Worm (Caenorhabditis elegans) whole organism, L2 larva: ENCODE measurements around the gene srx-50.

Source experiments
- C34F6.9 ChIP-seq: fragments of 150-350 bp; optimal IDR thresholded peaks from 2 replicates; lab custom pipeline; 2014; ENCODE audit warnings: missing biosample characterization, missing genetic modification characterization
- Y55F3AM.14 ChIP-seq: fragments of 200-800 bp; sonication (Bioruptor generic); optimal IDR thresholded peaks from 2 replicates; lab custom pipeline; 2018; ENCODE audit warnings: mild to moderate bottlenecking, missing genetic modification characterization, missing compliant biosample characterization
- alr-1 ChIP-seq: fragments of 150-350 bp; optimal IDR thresholded peaks from 2 replicates; lab custom pipeline; 2014; ENCODE audit warnings: missing biosample characterization, missing genetic modification characterization
- aly-2 ChIP-seq: fragments of 150-350 bp; optimal IDR thresholded peaks from 2 replicates; lab custom pipeline; 2014; ENCODE audit warnings: missing biosample characterization, missing genetic modification characterization
- ama-1 ChIP-seq: fragments of 150-350 bp; optimal IDR thresholded peaks from 2 replicates; lab custom pipeline; 2018; ENCODE audit warnings: inconsistent platforms
- blmp-1 ChIP-seq: sonication (generic microtip); optimal IDR thresholded peaks from 2 replicates; lab custom pipeline; 2017; ENCODE audit warnings: missing genetic modification characterization, mild to moderate bottlenecking, missing compliant biosample characterization, antibody characterized with exemption, moderate library complexity; ENCODE audit not compliant: insufficient read depth
- ceh-82 ChIP-seq: fragments of 150-350 bp; optimal IDR thresholded peaks from 2 replicates; lab custom pipeline; 2014; ENCODE audit warnings: missing biosample characterization, missing genetic modification characterization
- dmd-4 ChIP-seq: sonication (generic microtip); optimal IDR thresholded peaks from 2 replicates; lab custom pipeline; 2017; ENCODE audit warnings: missing biosample characterization, missing genetic modification characterization
- elt-1 ChIP-seq: fragments of 150-350 bp; optimal IDR thresholded peaks from 2 replicates; lab custom pipeline; 2014; ENCODE audit warnings: missing biosample characterization, missing genetic modification characterization
- elt-3 ChIP-seq: sonication (generic microtip); optimal IDR thresholded peaks from 2 replicates; lab custom pipeline; 2017; ENCODE audit warnings: missing biosample characterization, missing genetic modification characterization
- lin-13 ChIP-seq: fragments of 150-350 bp; optimal IDR thresholded peaks from 2 replicates; lab custom pipeline; 2014; ENCODE audit warnings: missing biosample characterization, missing genetic modification reagents, missing genetic modification characterization
- lin-39 ChIP-seq: fragments of 150-350 bp; optimal IDR thresholded peaks from 2 replicates; lab custom pipeline; 2014; ENCODE audit warnings: missing biosample characterization, missing genetic modification reagents, missing genetic modification characterization
- lsy-2 ChIP-seq, 2 experiments: fragments of 150-350 bp in 1 of 2; sonication (generic microtip) in 1 of 2; optimal IDR thresholded peaks; 2 replicates each; lab custom pipeline; 2014 to 2017; ENCODE audit warnings: missing biosample characterization in 2 of 2, missing genetic modification characterization in 2 of 2
- mab-5 ChIP-seq: fragments of 150-350 bp; optimal IDR thresholded peaks from 2 replicates; lab custom pipeline; 2014; ENCODE audit warnings: missing biosample characterization, missing genetic modification characterization
- mbf-1 ChIP-seq: sonication (generic microtip); optimal IDR thresholded peaks from 2 replicates; lab custom pipeline; 2017; ENCODE audit warnings: missing biosample characterization, missing genetic modification characterization
- nhr-11 ChIP-seq: fragments of 150-350 bp; optimal IDR thresholded peaks from 2 replicates; lab custom pipeline; 2014; ENCODE audit warnings: missing biosample characterization, missing genetic modification characterization
- nhr-12 ChIP-seq: fragments of 150-350 bp; optimal IDR thresholded peaks from 2 replicates; lab custom pipeline; 2014; ENCODE audit warnings: missing biosample characterization, missing genetic modification characterization
- nhr-129 ChIP-seq: fragments of 150-350 bp; optimal IDR thresholded peaks from 2 replicates; lab custom pipeline; 2014; ENCODE audit warnings: missing biosample characterization, missing genetic modification characterization
- nhr-21 ChIP-seq: fragments of 150-350 bp; optimal IDR thresholded peaks from 2 replicates; lab custom pipeline; 2014; ENCODE audit warnings: missing biosample characterization, missing genetic modification characterization
- nhr-23 ChIP-seq: fragments of 150-350 bp; optimal IDR thresholded peaks from 2 replicates; lab custom pipeline; 2014; ENCODE audit warnings: missing biosample characterization, missing genetic modification reagents, missing genetic modification characterization
- nhr-25 ChIP-seq: fragments of 150-350 bp; sonication (generic microtip); optimal IDR thresholded peaks from 3 replicates; lab custom pipeline; 2014; ENCODE audit warnings: missing biosample characterization, missing genetic modification characterization
- nhr-6 ChIP-seq: fragments of 150-350 bp; optimal IDR thresholded peaks from 2 replicates; lab custom pipeline; 2014; ENCODE audit warnings: missing biosample characterization, missing genetic modification characterization
- nhr-77 ChIP-seq: fragments of 150-350 bp; optimal IDR thresholded peaks from 2 replicates; lab custom pipeline; 2014; ENCODE audit warnings: missing biosample characterization, missing genetic modification characterization
- peb-1 ChIP-seq: fragments of 150-350 bp; optimal IDR thresholded peaks from 2 replicates; lab custom pipeline; 2014; ENCODE audit warnings: missing biosample characterization, missing genetic modification characterization
- skn-1 ChIP-seq: sonication (generic microtip); optimal IDR thresholded peaks from 2 replicates; lab custom pipeline; 2017; ENCODE audit warnings: missing biosample characterization, missing genetic modification characterization
- sma-3 ChIP-seq: sonication (generic microtip); optimal IDR thresholded peaks from 2 replicates; lab custom pipeline; 2016; ENCODE audit warnings: missing genetic modification reagents, missing genetic modification characterization, missing compliant biosample characterization
- sma-9 ChIP-seq, 2 experiments: fragments of 150-350 bp in 1 of 2; sonication (generic microtip) in 1 of 2; optimal IDR thresholded peaks; 2 replicates each; lab custom pipeline; 2014 to 2016; ENCODE audit warnings: missing genetic modification characterization in 2 of 2, mild to moderate bottlenecking in 1 of 2, missing biosample characterization in 1 of 2, missing compliant biosample characterization in 1 of 2, missing genetic modification reagents in 1 of 2, moderate library complexity in 1 of 2
- snpc-4 ChIP-seq: fragments of 150-350 bp; optimal IDR thresholded peaks from 2 replicates; lab custom pipeline; 2014; ENCODE audit warnings: missing biosample characterization, missing genetic modification characterization
- unc-39 ChIP-seq: fragments of 150-350 bp; optimal IDR thresholded peaks from 2 replicates; lab custom pipeline; 2014; ENCODE audit warnings: missing biosample characterization, missing genetic modification characterization
- unc-55 ChIP-seq: fragments of 150-350 bp; sonication (generic microtip); optimal IDR thresholded peaks from 3 replicates; lab custom pipeline; 2014; ENCODE audit warnings: missing biosample characterization, missing genetic modification reagents, missing genetic modification characterization
- unc-62 ChIP-seq: fragments of 150-350 bp; optimal IDR thresholded peaks from 2 replicates; lab custom pipeline; 2014; ENCODE audit warnings: missing biosample characterization, missing genetic modification reagents, missing genetic modification characterization
- zag-1 ChIP-seq: fragments of 150-350 bp; optimal IDR thresholded peaks from 2 replicates; lab custom pipeline; 2014; ENCODE audit warnings: missing biosample characterization, missing genetic modification characterization
- ztf-1 ChIP-seq: fragments of 200-800 bp; sonication (Bioruptor generic); conservative IDR thresholded peaks from 2 replicates; pipeline ENCODE4 v1.3.6; 2022; ENCODE audit warnings: missing genetic modification characterization, missing compliant biosample characterization
- ztf-11 ChIP-seq: sonication (generic microtip); optimal IDR thresholded peaks from 2 replicates; lab custom pipeline; 2017; ENCODE audit warnings: missing biosample characterization, missing genetic modification characterization

srx-50 gene

DNA sequence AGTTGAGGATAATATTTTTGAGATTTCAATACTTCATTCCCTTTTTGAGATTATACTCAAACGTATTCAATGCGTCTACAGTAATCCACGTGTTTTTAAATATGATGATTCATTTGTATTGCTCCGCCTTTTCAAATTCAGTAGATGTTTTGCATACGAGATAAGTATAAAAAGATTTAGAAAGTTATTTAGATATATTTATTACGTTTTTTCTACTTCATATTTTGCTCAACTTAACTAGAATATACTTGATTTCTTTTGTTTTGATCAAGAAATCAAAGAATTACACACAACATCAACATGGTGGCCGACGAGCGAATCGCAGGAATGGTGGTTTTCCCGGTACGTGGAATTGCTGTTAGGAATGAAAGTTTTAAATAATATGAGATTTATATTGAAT is at the start of gene srx-50:
Gene srx-50 (plus strand): TSS at position 301 of the 400 bp plus-strand sequence.
- TF ChIP-seq ceh-82 (tag; lab: Kevin White, UChicago) (no peak), snpc-4 (tag; lab: Kevin White, UChicago) (no peak), alr-1 (no peak), sma-3 (GFP tag; lab: Kevin White, UChicago) (no peak), Y55F3AM.14 (GFP tag; lab: Kevin White, UChicago) (no peak), nhr-77 (tag; lab: Kevin White, UChicago) (no peak), lin-39 (no peak), nhr-11 (tag; lab: Kevin White, UChicago) (no peak), nhr-25 (tag; lab: Kevin White, UChicago) (no peak), nhr-23 (tag; lab: Kevin White, UChicago) (no peak), unc-62 (GFP tag; lab: Kevin White, UChicago) (no peak)

DNA sequence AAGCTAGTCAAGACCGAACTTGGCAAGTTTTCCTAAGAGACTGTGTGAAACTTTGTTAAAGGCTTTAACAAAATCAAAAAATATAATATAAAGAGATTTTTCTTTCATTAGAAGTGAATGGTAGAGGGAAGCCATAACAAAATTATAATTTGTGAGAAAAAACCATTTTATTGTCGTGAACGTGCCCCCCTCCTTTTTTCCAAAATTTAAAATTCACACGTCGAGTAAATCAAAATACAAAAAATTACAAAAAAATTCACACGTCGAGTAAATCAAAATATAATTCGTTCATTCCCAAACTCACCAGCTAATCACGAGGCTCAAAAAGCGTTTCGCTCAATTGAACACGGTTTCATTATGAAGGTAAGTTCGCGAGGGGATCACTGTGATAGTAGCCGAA is 48.2 kb upstream of the srx-50 start, which contains the start of gene C25A8.2:
Gene C25A8.2 (plus strand): TSS at position 301 of the 400 bp plus-strand sequence.
- TF ChIP-seq nhr-77 (tag; lab: Kevin White, UChicago) = no peak
- no peak for TF ChIP-seq peb-1 (tag; lab: Kevin White, UChicago)
- no peak for TF ChIP-seq mab-5
- no peak for TF ChIP-seq unc-55

DNA sequence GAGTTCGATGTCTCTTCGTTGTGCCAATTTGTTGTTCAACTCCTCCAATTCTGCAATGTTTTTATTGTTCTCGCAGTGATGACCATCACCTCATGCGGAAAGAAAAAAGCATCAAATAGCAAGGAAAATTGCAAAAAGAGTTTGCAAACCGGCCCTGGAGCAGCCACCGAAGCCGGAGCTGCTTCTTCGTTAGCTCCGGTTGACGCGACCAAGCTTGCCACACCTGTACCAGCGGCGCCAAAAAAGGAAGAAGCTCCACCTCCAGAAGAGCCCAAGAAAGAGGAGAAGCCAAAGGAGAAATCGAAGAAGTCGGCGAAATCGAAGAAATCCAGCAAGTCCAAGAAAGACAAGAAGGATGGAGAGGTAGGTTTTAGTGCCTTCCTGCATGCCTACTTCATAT is 47.6 kb upstream of the srx-50 start:
- TF ChIP-seq C34F6.9 (no peak), nhr-77 (tag; lab: Kevin White, UChicago) (no peak), elt-1 (tag; lab: Kevin White, UChicago) (no peak), nhr-6 (tag; lab: Kevin White, UChicago) (no peak), elt-3 (tag; lab: Kevin White, UChicago) (no peak), nhr-11 (tag; lab: Kevin White, UChicago) (no peak), nhr-12 (tag; lab: Kevin White, UChicago) (no peak), alr-1 (no peak), mbf-1 (no peak), ztf-11 (tag; lab: Kevin White, UChicago) (no peak), peb-1 (tag; lab: Kevin White, UChicago) (no peak), dmd-4 (tag; lab: Kevin White, UChicago) (no peak), lin-13 (GFP tag; lab: Kevin White, UChicago) (no peak), unc-55 (no peak), nhr-21 (no peak), Y55F3AM.14 (GFP tag; lab: Kevin White, UChicago) (no peak), blmp-1 (no peak), nhr-25 (tag; lab: Kevin White, UChicago) (no peak), ama-1 (lab: Kevin White, UChicago) (no peak), mab-5 (no peak)

DNA sequence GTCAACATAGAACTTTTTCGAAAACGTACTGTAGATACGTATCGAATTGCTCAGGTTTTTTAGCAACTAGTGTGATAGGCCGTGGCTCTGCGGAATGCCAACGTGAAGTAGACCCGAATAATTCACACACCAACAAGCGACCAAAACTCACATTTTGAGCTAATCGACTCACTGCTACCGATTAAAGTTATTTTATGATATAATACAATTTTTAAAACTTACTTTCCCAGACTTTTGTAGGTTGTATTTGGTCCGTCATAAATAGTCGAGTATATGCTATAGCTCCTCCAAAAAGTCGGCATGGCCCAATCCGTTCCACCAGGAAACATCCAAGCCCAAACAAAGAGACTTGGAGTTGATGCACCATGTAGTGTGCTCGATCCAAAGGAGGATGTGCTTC is 46.9 kb upstream of the srx-50 start, which contains the start of gene C25A8.1:
Gene C25A8.1 (plus strand): TSS at position 301 of the 400 bp plus-strand sequence.
- TF ChIP-seq lsy-2 (tag; optimal IDR thresholded peaks at IDR 0.05; lab: Kevin White, UChicago) = no peak
- no peak for TF ChIP-seq nhr-6 (tag; lab: Kevin White, UChicago)
- TF ChIP-seq sma-9 (GFP tag; optimal IDR thresholded peaks at IDR 0.05; lab: Kevin White, UChicago) = no peak
- no peak for TF ChIP-seq sma-9 (tag; optimal IDR thresholded peaks at IDR 0.05; lab: Kevin White, UChicago)
- TF ChIP-seq unc-62 (GFP tag; lab: Kevin White, UChicago) = no peak
- no peak for TF ChIP-seq nhr-129
- no peak for TF ChIP-seq ztf-1 (GFP tag; lab: Robert Waterston, UW)
- no peak for TF ChIP-seq nhr-25 (tag; lab: Kevin White, UChicago)

DNA sequence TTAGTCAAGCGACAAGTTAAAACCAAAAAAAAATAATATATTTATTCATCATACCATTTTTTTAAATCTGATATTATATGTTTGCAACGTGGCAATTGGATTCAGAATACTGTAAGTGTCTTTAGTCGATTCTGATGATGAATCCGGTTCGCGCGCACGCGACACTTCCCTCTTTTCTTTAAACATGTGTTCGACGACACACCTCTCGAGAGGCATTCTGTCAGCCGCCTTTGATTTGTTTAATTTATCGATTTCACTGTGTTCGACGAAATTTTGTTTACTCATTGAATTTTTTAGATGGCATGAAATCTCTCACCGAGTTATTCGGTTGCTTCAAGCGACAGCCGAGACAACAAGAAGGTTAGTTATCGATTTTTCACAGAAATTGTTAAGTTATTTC is 46.0 kb upstream of the srx-50 start, which contains the start of gene trxr-1:
Gene trxr-1 (plus strand): TSS at position 227 of the 400 bp plus-strand sequence.
- TF ChIP-seq aly-2 (no peak), nhr-25 (tag; lab: Kevin White, UChicago) (no peak), sma-3 (GFP tag; lab: Kevin White, UChicago) (no peak), zag-1 (no peak), skn-1 (tag; lab: Kevin White, UChicago) (no peak), lsy-2 (tag; optimal IDR thresholded peaks at IDR 0.05; lab: Kevin White, UChicago) (no peak), unc-39 (no peak)
